Worm (Caenorhabditis elegans): ENCODE results near the gene F48C5.2.

Gene F48C5.2

ce11 chrX:11405908-11406307 is 48.2 kb downstream of the F48C5.2 start, which contains the start of gene slo-2:
slo-2 (minus strand) TSS chrX:11405931.
- peak; percentile 59; the same call in 1 of the 2 replicates for TF ChIP-seq ctbp-1 (GFP tag; IDR thresholded peaks at IDR 0.05)
- no peak for TF ChIP-seq aly-2 (tag; optimal IDR thresholded peaks at IDR 0.05)
- TF ChIP-seq unc-62 (GFP tag; optimal IDR thresholded peaks at IDR 0.05 in 1 of 2): peak in 1 of 2 experiments; percentile 14
- no peak for TF ChIP-seq unc-62 (tag; optimal IDR thresholded peaks at IDR 0.05)

Measured in whole organism, L4 larva.